Fruit fly (Drosophila melanogaster) whole organism, embryonic: ENCODE results near the gene EMC5.
A peak's percentile ranks its signal among the peaks of the same experiment; 100 is the strongest.

ENCODE experiments used
- Ada2b ChIP-seq: fragments of 200-800 bp; sonication (Bioruptor generic); IDR thresholded peaks from 2 replicates; pipeline ENCODE4 v1.3.6; 2022; ENCODE audit warnings: missing biosample characterization, missing genetic modification characterization
- Adf1 ChIP-seq: fragments of 200-800 bp; sonication (Bioruptor generic); IDR thresholded peaks from 2 replicates; pipeline ENCODE4 v1.3.6; 2022; ENCODE audit warnings: missing biosample characterization, missing genetic modification characterization
- CG11696 ChIP-seq: fragments of 200-800 bp; sonication (Bioruptor generic); IDR thresholded peaks from 2 replicates; pipeline ENCODE4 v1.3.6; 2022; ENCODE audit warnings: missing biosample characterization, missing genetic modification characterization
- CG15479 ChIP-seq: fragments of 200-800 bp; sonication (Bioruptor generic); optimal IDR thresholded peaks from 3 replicates; lab custom pipeline; 2019; ENCODE audit warnings: missing biosample characterization, mild to moderate bottlenecking, missing genetic modification characterization, moderate library complexity
- CG17186 ChIP-seq: fragments of 200-800 bp; sonication (Bioruptor generic); optimal IDR thresholded peaks from 3 replicates; lab custom pipeline; 2017; ENCODE audit warnings: missing biosample characterization, missing genetic modification reagents, missing genetic modification characterization
- CG17361 ChIP-seq: fragments of 200-800 bp; sonication (Bioruptor generic); IDR thresholded peaks from 3 replicates; pipeline ENCODE4 v1.3.6; 2022; ENCODE audit warnings: missing biosample characterization, missing genetic modification characterization
- CG17912 ChIP-seq: fragments of 200-800 bp; sonication (Bioruptor generic); optimal IDR thresholded peaks from 2 replicates; lab custom pipeline; 2018; ENCODE audit warnings: missing biosample characterization, mild to moderate bottlenecking, missing genetic modification characterization
- CG18262 ChIP-seq: fragments of 200-800 bp; optimal IDR thresholded peaks from 3 replicates; lab custom pipeline; 2019; ENCODE audit warnings: missing biosample characterization, mild to moderate bottlenecking, missing genetic modification characterization, moderate library complexity
- CG2120 ChIP-seq: fragments of 200-800 bp; sonication (Bioruptor generic); optimal IDR thresholded peaks from 3 replicates; lab custom pipeline; 2016; ENCODE audit warnings: missing biosample characterization, missing genetic modification characterization
- CG2889 ChIP-seq: fragments of 200-800 bp; sonication (Bioruptor generic); IDR thresholded peaks from 3 replicates; pipeline ENCODE4 v1.3.6; 2022; ENCODE audit warnings: missing biosample characterization, missing genetic modification characterization
- CG30020 ChIP-seq: fragments of 200-800 bp; optimal IDR thresholded peaks from 2 replicates; lab custom pipeline; 2019; ENCODE audit warnings: missing biosample characterization, mild to moderate bottlenecking, missing genetic modification characterization, moderate library complexity
- CG30403 ChIP-seq: fragments of 200-800 bp; sonication (Bioruptor generic); optimal IDR thresholded peaks from 3 replicates; lab custom pipeline; 2016; ENCODE audit warnings: missing biosample characterization, missing genetic modification characterization
- CG30431 ChIP-seq: fragments of 200-800 bp; sonication (Bioruptor generic); optimal IDR thresholded peaks from 2 replicates; lab custom pipeline; 2017; ENCODE audit warnings: missing biosample characterization, missing genetic modification characterization
- CG32767 ChIP-seq: fragments of 200-800 bp; sonication (Bioruptor generic); IDR thresholded peaks from 2 replicates; pipeline ENCODE4 v1.3.6; 2022; ENCODE audit warnings: missing biosample characterization, missing genetic modification characterization
- CG4282 ChIP-seq: fragments of 200-800 bp; sonication (Bioruptor generic); optimal IDR thresholded peaks from 2 replicates; lab custom pipeline; 2016; ENCODE audit warnings: missing biosample characterization, missing genetic modification characterization
- CG6654 ChIP-seq: fragments of 200-800 bp; sonication (Bioruptor generic); optimal IDR thresholded peaks from 2 replicates; lab custom pipeline; 2017; ENCODE audit warnings: missing biosample characterization, mild to moderate bottlenecking, missing genetic modification characterization
- CG7271 ChIP-seq: fragments of 200-800 bp; sonication (Bioruptor generic); optimal IDR thresholded peaks from 2 replicates; lab custom pipeline; 2018; ENCODE audit warnings: missing biosample characterization, mild to moderate bottlenecking, missing genetic modification characterization, moderate library complexity
- CG8281 ChIP-seq: fragments of 200-800 bp; sonication (Bioruptor generic); optimal IDR thresholded peaks from 2 replicates; lab custom pipeline; 2018; ENCODE audit warnings: missing biosample characterization, mild to moderate bottlenecking, missing genetic modification characterization, moderate library complexity
- CG9727 ChIP-seq: fragments of 200-800 bp; sonication (Bioruptor generic); optimal IDR thresholded peaks from 3 replicates; lab custom pipeline; 2017; ENCODE audit warnings: missing biosample characterization, mild to moderate bottlenecking, missing genetic modification characterization
- CG9817 ChIP-seq: fragments of 200-800 bp; sonication (Bioruptor generic); optimal IDR thresholded peaks from 2 replicates; lab custom pipeline; 2018; ENCODE audit warnings: missing biosample characterization, mild to moderate bottlenecking, missing genetic modification characterization, moderate library complexity
- CoRest ChIP-seq: fragments of 200-800 bp; sonication (Bioruptor generic); optimal IDR thresholded peaks from 3 replicates; lab custom pipeline; 2018; ENCODE audit warnings: missing biosample characterization, mild to moderate bottlenecking, missing genetic modification characterization, moderate library complexity
- Dp ChIP-seq: fragments of 200-800 bp; sonication (Bioruptor generic); optimal IDR thresholded peaks from 2 replicates; lab custom pipeline; 2018; ENCODE audit warnings: missing biosample characterization, mild to moderate bottlenecking, missing genetic modification characterization, moderate library complexity
- Elba2 ChIP-seq: fragments of 200-800 bp; sonication (Bioruptor generic); optimal IDR thresholded peaks from 3 replicates; lab custom pipeline; 2016; ENCODE audit warnings: missing biosample characterization, missing genetic modification characterization
- Fer2 ChIP-seq: fragments of 200-800 bp; sonication (Bioruptor generic); optimal IDR thresholded peaks from 2 replicates; lab custom pipeline; 2018; ENCODE audit warnings: missing biosample characterization, mild to moderate bottlenecking, missing genetic modification characterization, moderate library complexity
- Mrtf ChIP-seq: fragments of 200-800 bp; sonication (Bioruptor generic); IDR thresholded peaks from 3 replicates; pipeline ENCODE4 v1.3.6; 2022; ENCODE audit warnings: missing biosample characterization, missing genetic modification characterization
- Neu2 ChIP-seq: fragments of 200-800 bp; sonication (Bioruptor generic); optimal IDR thresholded peaks from 3 replicates; lab custom pipeline; 2016; ENCODE audit warnings: missing biosample characterization, missing genetic modification characterization, borderline replicate concordance
- Nf-YA ChIP-seq: fragments of 200-800 bp; sonication (Bioruptor generic); IDR thresholded peaks from 2 replicates; pipeline ENCODE4 v1.3.6; 2022; ENCODE audit warnings: missing biosample characterization, missing genetic modification characterization
- Nf-YB ChIP-seq: fragments of 200-800 bp; sonication (Bioruptor generic); optimal IDR thresholded peaks from 3 replicates; lab custom pipeline; 2019; ENCODE audit warnings: missing biosample characterization, mild to moderate bottlenecking, missing genetic modification characterization, moderate library complexity
- abd-A ChIP-seq: fragments of 200-800 bp; sonication (Bioruptor generic); optimal IDR thresholded peaks from 3 replicates; lab custom pipeline; 2019; ENCODE audit warnings: missing biosample characterization, mild to moderate bottlenecking, missing genetic modification characterization, moderate library complexity
- ac ChIP-seq: fragments of 200-800 bp; sonication (Bioruptor generic); optimal IDR thresholded peaks from 3 replicates; lab custom pipeline; 2017; ENCODE audit warnings: missing biosample characterization, mild to moderate bottlenecking, missing genetic modification characterization
- al ChIP-seq: fragments of 200-800 bp; sonication (Bioruptor generic); IDR thresholded peaks from 2 replicates; pipeline ENCODE4 v1.3.6; 2022; ENCODE audit warnings: missing biosample characterization, missing genetic modification characterization
- ara ChIP-seq: fragments of 200-800 bp; sonication (Bioruptor generic); IDR thresholded peaks from 2 replicates; pipeline ENCODE4 v1.3.6; 2022; ENCODE audit warnings: missing biosample characterization, missing genetic modification characterization
- ase ChIP-seq: fragments of 200-800 bp; sonication (Bioruptor generic); IDR thresholded peaks from 3 replicates; pipeline ENCODE4 v1.3.6; 2022; ENCODE audit warnings: missing biosample characterization, missing genetic modification characterization
- az2 ChIP-seq: fragments of 200-800 bp; sonication (Bioruptor generic); optimal IDR thresholded peaks from 3 replicates; lab custom pipeline; 2016; ENCODE audit warnings: missing biosample characterization, missing genetic modification characterization
- bigmax ChIP-seq: fragments of 200-800 bp; sonication (Bioruptor generic); optimal IDR thresholded peaks from 2 replicates; lab custom pipeline; 2018; ENCODE audit warnings: missing biosample characterization, mild to moderate bottlenecking, missing genetic modification characterization
- cato ChIP-seq: fragments of 200-800 bp; sonication (Bioruptor generic); optimal IDR thresholded peaks from 2 replicates; lab custom pipeline; 2016; ENCODE audit warnings: missing biosample characterization, missing genetic modification characterization, borderline replicate concordance
- ewg ChIP-seq: fragments of 200-800 bp; sonication (Bioruptor generic); optimal IDR thresholded peaks from 3 replicates; lab custom pipeline; 2017; ENCODE audit warnings: mild to moderate bottlenecking, missing biosample characterization, missing genetic modification reagents, missing genetic modification characterization
- gfzf ChIP-seq: fragments of 200-800 bp; sonication (Bioruptor generic); optimal IDR thresholded peaks from 2 replicates; lab custom pipeline; 2016; ENCODE audit warnings: missing biosample characterization, mild to moderate bottlenecking, missing genetic modification characterization, moderate library complexity
- hbn ChIP-seq: fragments of 200-800 bp; sonication (Bioruptor generic); IDR thresholded peaks from 2 replicates; pipeline ENCODE4 v1.3.6; 2022; ENCODE audit warnings: missing biosample characterization, missing genetic modification characterization; ENCODE audit not compliant: partially characterized antibody
- ind ChIP-seq: fragments of 200-800 bp; sonication (Bioruptor generic); optimal IDR thresholded peaks from 3 replicates; lab custom pipeline; 2016; ENCODE audit warnings: missing biosample characterization, missing genetic modification characterization
- jumu ChIP-seq: fragments of 200-800 bp; sonication (Bioruptor generic); optimal IDR thresholded peaks from 3 replicates; lab custom pipeline; 2016; ENCODE audit warnings: missing biosample characterization, missing genetic modification characterization
- lab ChIP-seq: fragments of 200-800 bp; sonication (Bioruptor generic); optimal IDR thresholded peaks from 3 replicates; lab custom pipeline; 2017; ENCODE audit warnings: missing biosample characterization, missing genetic modification characterization, mild to moderate bottlenecking, moderate library complexity, missing genetic modification reagents
- mam ChIP-seq: fragments of 200-800 bp; sonication (Bioruptor generic); optimal IDR thresholded peaks from 3 replicates; lab custom pipeline; 2016; ENCODE audit warnings: missing biosample characterization, missing genetic modification characterization
- nom ChIP-seq: fragments of 200-800 bp; sonication (Bioruptor generic); optimal IDR thresholded peaks from 2 replicates; lab custom pipeline; 2017; ENCODE audit warnings: missing biosample characterization, missing genetic modification characterization, mild to moderate bottlenecking, moderate library complexity, missing genetic modification reagents
- p53 ChIP-seq: fragments of 200-800 bp; sonication (Bioruptor generic); optimal IDR thresholded peaks from 2 replicates; lab custom pipeline; 2016; ENCODE audit warnings: missing biosample characterization, missing genetic modification characterization
- pros ChIP-seq: fragments of 200-800 bp; sonication (Bioruptor generic); optimal IDR thresholded peaks from 3 replicates; lab custom pipeline; 2019; ENCODE audit warnings: missing biosample characterization, mild to moderate bottlenecking, missing genetic modification characterization, moderate library complexity
- ranshi ChIP-seq: fragments of 200-800 bp; sonication (Bioruptor generic); IDR thresholded peaks from 2 replicates; pipeline ENCODE4 v1.3.6; 2022; ENCODE audit warnings: missing biosample characterization, missing genetic modification characterization
- sens ChIP-seq: fragments of 200-800 bp; sonication (Bioruptor generic); peaks from one replicate; lab custom pipeline; 2016; ENCODE audit warnings: missing biosample characterization, missing genetic modification characterization
- vvl ChIP-seq: fragments of 200-800 bp; sonication (Bioruptor generic); IDR thresholded peaks from 2 replicates; pipeline ENCODE4 v1.3.6; 2022; ENCODE audit warnings: missing biosample characterization, missing genetic modification characterization
- wor ChIP-seq: fragments of 200-800 bp; sonication (Bioruptor generic); IDR thresholded peaks from 2 replicates; pipeline ENCODE4 v1.3.6; 2022; ENCODE audit warnings: missing biosample characterization, missing genetic modification characterization

EMC5 gene

DNA sequence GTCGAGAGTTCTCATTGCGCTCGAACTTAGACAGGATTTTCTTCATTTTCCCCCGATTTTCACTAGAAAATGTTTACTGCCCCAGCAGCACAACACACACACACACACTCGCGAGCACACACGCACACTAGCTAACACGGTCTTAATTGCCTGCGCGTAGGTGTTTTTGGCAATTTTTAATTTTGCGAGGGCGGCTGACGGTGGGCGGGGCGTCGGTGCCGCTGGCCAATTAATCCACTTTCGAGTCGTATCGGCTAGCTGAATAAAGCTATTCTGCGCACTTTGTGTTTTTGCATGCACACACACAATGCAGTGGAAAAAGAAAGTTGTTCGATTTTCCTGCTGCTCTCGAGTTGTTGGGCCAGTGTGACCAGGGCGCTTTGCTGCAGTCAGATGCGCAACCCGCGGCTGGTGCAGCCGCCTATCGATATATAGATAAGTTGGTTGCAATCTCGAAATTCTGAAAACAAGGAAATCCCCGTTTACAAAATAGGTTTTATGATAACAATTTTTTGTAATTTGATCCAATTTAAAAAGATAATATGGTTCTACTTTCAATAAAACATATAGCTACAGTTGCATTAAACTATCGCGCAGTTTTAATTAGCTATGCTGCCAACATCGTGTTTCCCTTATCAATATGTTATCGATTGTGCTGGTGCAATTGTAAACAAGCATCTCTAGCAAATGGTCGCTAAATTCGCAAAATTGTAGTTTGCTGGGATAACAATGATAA is 19.0 kb upstream of the EMC5 start, which contains the start of the genes Nak and Tango6 (continued):
- TF ChIP-seq p53 (GFP tag; lab: Kevin White, UChicago) (peak; percentile 33), bigmax (GFP tag; lab: Kevin White, UChicago) (no peak), CG4282 (GFP tag; lab: Kevin White, UChicago) (no peak), pros (GFP tag; lab: Kevin White, UChicago) (no peak), CG8281 (tag; lab: Kevin White, UChicago) (no peak), CG15479 (peak; percentile 97), gfzf (GFP tag; lab: Kevin White, UChicago) (peak; percentile 80), Elba2 (GFP tag; lab: Kevin White, UChicago) (no peak), mam (GFP tag; lab: Kevin White, UChicago) (peak; percentile 52), az2 (GFP tag; lab: Kevin White, UChicago) (no peak), CG2120 (GFP tag; lab: Kevin White, UChicago) (peak; percentile 58), ind (GFP tag; lab: Kevin White, UChicago) (peak; percentile 19), CG30403 (GFP tag; lab: Kevin White, UChicago) (peak; percentile 46), Adf1 (GFP tag; lab: Robert Waterston, UW) (no peak), ara (GFP tag; lab: Robert Waterston, UW) (no peak), CG7271 (tag; lab: Kevin White, UChicago) (peak; percentile 43), Nf-YB (GFP tag; lab: Kevin White, UChicago) (peak; percentile 16), sens (GFP tag; lab: Kevin White, UChicago) (peak; percentile 89), CG17186 (GFP tag; lab: Kevin White, UChicago) (peak; percentile 97), CG30431 (GFP tag; lab: Kevin White, UChicago) (no peak), CG17912 (GFP tag; lab: Kevin White, UChicago) (no peak), CG11696 (GFP tag; lab: Robert Waterston, UW) (peak; percentile 86), Fer2 (tag; lab: Kevin White, UChicago) (no peak), abd-A (tag; lab: Kevin White, UChicago) (peak; percentile 64), Neu2 (no peak), ac (GFP tag; lab: Kevin White, UChicago) (no peak), wor (no peak), CG9817 (no peak), Mrtf (GFP tag; lab: Robert Waterston, UW) (no peak), jumu (GFP tag; lab: Kevin White, UChicago) (no peak), CG18262 (peak; percentile 32), hbn (GFP tag; lab: Robert Waterston, UW) (peak; percentile 90), ewg (GFP tag; lab: Kevin White, UChicago) (peak; percentile 76), CG9727 (GFP tag; lab: Kevin White, UChicago) (peak; percentile 11), cato (GFP tag; lab: Kevin White, UChicago) (no peak), vvl (GFP tag; lab: Robert Waterston, UW) (0 out of 2 replicates have a peak, but pooled peaks have one; percentile 22), Dp (peak; percentile 35), nom (GFP tag; lab: Kevin White, UChicago) (no peak), al (GFP tag; lab: Robert Waterston, UW) (no peak), CoRest (tag; lab: Kevin White, UChicago) (peak; percentile 65), ase (no peak), ranshi (no peak), CG30020 (peak; percentile 77), Nf-YA (no peak), CG17361 (GFP tag; lab: Robert Waterston, UW) (peak; percentile 63; the same call in 2 of the 3 replicates), CG32767 (GFP tag; lab: Robert Waterston, UW) (no peak), CG2889 (GFP tag; lab: Robert Waterston, UW) (no peak), lab (no peak), CG6654 (GFP tag; lab: Kevin White, UChicago) (no peak), Ada2b (GFP tag; lab: Robert Waterston, UW) (no peak)
